Worm (Caenorhabditis elegans) whole organism, young adult: ENCODE data around the gene dlst-1.

ENCODE experiments used
- B0035.1 ChIP-seq: sonication (generic microtip); optimal IDR thresholded peaks from 2 replicates; lab custom pipeline; 2016; ENCODE audit warnings: missing genetic modification characterization, mild to moderate bottlenecking, missing compliant biosample characterization, missing genotype, missing genetic modification reagents
- B0261.1 ChIP-seq: sonication (generic microtip); optimal IDR thresholded peaks from 2 replicates; lab custom pipeline; 2016; ENCODE audit warnings: mild to moderate bottlenecking, missing genetic modification characterization, moderate library complexity, missing compliant biosample characterization
- F33H1.4 ChIP-seq: fragments of 200-800 bp; sonication (Bioruptor generic); IDR thresholded peaks from 2 replicates; pipeline ENCODE4 v1.3.6; 2022; ENCODE audit warnings: missing genetic modification reagents, missing genetic modification characterization, missing compliant biosample characterization
- F37B4.10 ChIP-seq: fragments of 200-800 bp; sonication (Bioruptor generic); IDR thresholded peaks from 2 replicates; pipeline ENCODE4 v1.3.6; 2022; ENCODE audit warnings: missing genetic modification characterization, missing compliant biosample characterization
- F39B2.1 ChIP-seq: fragments of 200-800 bp; sonication (Bioruptor generic); IDR thresholded peaks from 2 replicates; pipeline ENCODE4 v1.3.6; 2022; ENCODE audit warnings: missing genetic modification reagents, missing genetic modification characterization, missing compliant biosample characterization
- F52B5.7 ChIP-seq: sonication (generic microtip); optimal IDR thresholded peaks from 2 replicates; lab custom pipeline; 2016; ENCODE audit warnings: mild to moderate bottlenecking, missing genetic modification characterization, missing compliant biosample characterization
- F57C9.4 ChIP-seq: sonication (generic microtip); optimal IDR thresholded peaks from 2 replicates; lab custom pipeline; 2017; ENCODE audit warnings: mild to moderate bottlenecking, missing genetic modification characterization, missing compliant biosample characterization
- K11D2.4 ChIP-seq: fragments of 200-800 bp; sonication (Bioruptor generic); IDR thresholded peaks from 2 replicates; pipeline ENCODE4 v1.3.6; 2022; ENCODE audit warnings: missing genetic modification reagents, missing genetic modification characterization, missing compliant biosample characterization
- T07F8.4 ChIP-seq: sonication (generic microtip); optimal IDR thresholded peaks from 2 replicates; lab custom pipeline; 2016; ENCODE audit warnings: mild to moderate bottlenecking, missing genetic modification characterization, moderate library complexity, missing compliant biosample characterization
- Y53G8AR.9 ChIP-seq: fragments of 200-800 bp; sonication (Bioruptor generic); conservative IDR thresholded peaks from 2 replicates; pipeline ENCODE4 v1.3.6; 2022; ENCODE audit warnings: missing genetic modification reagents, missing genetic modification characterization, missing compliant biosample characterization
- Y56A3A.18 ChIP-seq: fragments of 200-800 bp; sonication (Bioruptor generic); IDR thresholded peaks from 2 replicates; pipeline ENCODE4 v1.3.6; 2022; ENCODE audit warnings: missing genetic modification reagents, missing genetic modification characterization, missing compliant biosample characterization
- atf-7 ChIP-seq: sonication (generic microtip); optimal IDR thresholded peaks from 2 replicates; lab custom pipeline; 2017; ENCODE audit warnings: mild to moderate bottlenecking, missing genetic modification characterization, missing compliant biosample characterization
- athp-1 ChIP-seq: sonication (generic microtip); optimal IDR thresholded peaks from 2 replicates; lab custom pipeline; 2017; ENCODE audit warnings: mild to moderate bottlenecking, missing genetic modification characterization, missing compliant biosample characterization
- attf-3 ChIP-seq: fragments of 200-800 bp; sonication (Bioruptor generic); conservative IDR thresholded peaks from 2 replicates; pipeline ENCODE4 v1.3.6; 2022; ENCODE audit warnings: missing genetic modification reagents, missing genetic modification characterization, missing compliant biosample characterization
- bed-1 ChIP-seq: fragments of 200-800 bp; sonication (Bioruptor generic); IDR thresholded peaks from 2 replicates; pipeline ENCODE4 v1.3.6; 2022; ENCODE audit warnings: missing genetic modification reagents, missing genetic modification characterization, missing compliant biosample characterization
- cebp-2 ChIP-seq: fragments of 200-800 bp; sonication (Bioruptor generic); IDR thresholded peaks from 2 replicates; pipeline ENCODE4 v1.3.6; 2022; ENCODE audit warnings: missing genetic modification characterization, missing compliant biosample characterization
- ceh-58 ChIP-seq: fragments of 200-800 bp; sonication (Bioruptor generic); IDR thresholded peaks from 2 replicates; pipeline ENCODE4 v1.3.6; 2022; ENCODE audit warnings: missing genetic modification characterization, missing compliant biosample characterization
- ceh-79 ChIP-seq: sonication (generic microtip); optimal IDR thresholded peaks from 2 replicates; lab custom pipeline; 2017; ENCODE audit warnings: mild to moderate bottlenecking, missing genetic modification characterization, missing compliant biosample characterization
- chd-7 ChIP-seq: sonication (generic microtip); optimal IDR thresholded peaks from 2 replicates; lab custom pipeline; 2016; ENCODE audit warnings: mild to moderate bottlenecking, missing genetic modification characterization, moderate library complexity, missing compliant biosample characterization
- die-1 ChIP-seq: sonication (generic microtip); optimal IDR thresholded peaks from 2 replicates; lab custom pipeline; 2016; ENCODE audit warnings: missing genotype, mild to moderate bottlenecking, missing genetic modification characterization, missing compliant biosample characterization
- dpff-1 ChIP-seq: sonication (generic microtip); optimal IDR thresholded peaks from 2 replicates; lab custom pipeline; 2017; ENCODE audit warnings: mild to moderate bottlenecking, missing genetic modification characterization, missing compliant biosample characterization
- ekl-4 ChIP-seq: fragments of 200-800 bp; sonication (Bioruptor generic); IDR thresholded peaks from 2 replicates; pipeline ENCODE4 v1.3.6; 2022; ENCODE audit warnings: missing genetic modification reagents, missing genetic modification characterization, missing compliant biosample characterization
- ets-4 ChIP-seq: fragments of 200-800 bp; sonication (Bioruptor generic); optimal IDR thresholded peaks from 2 replicates; lab custom pipeline; 2018; ENCODE audit warnings: mild to moderate bottlenecking, missing genetic modification characterization, missing compliant biosample characterization
- him-1 ChIP-seq: sonication (generic microtip); optimal IDR thresholded peaks from 2 replicates; lab custom pipeline; 2016; ENCODE audit warnings: missing genotype, missing genetic modification reagents, missing genetic modification characterization, missing compliant biosample characterization
- hlh-12 ChIP-seq: sonication (generic microtip); optimal IDR thresholded peaks from 2 replicates; lab custom pipeline; 2016; ENCODE audit warnings: missing genetic modification characterization, missing compliant biosample characterization
- hmg-1.2 ChIP-seq: fragments of 200-800 bp; sonication (Bioruptor generic); IDR thresholded peaks from 2 replicates; pipeline ENCODE4 v1.3.6; 2022; ENCODE audit warnings: missing genetic modification reagents, missing genetic modification characterization, missing compliant biosample characterization
- lin-40 ChIP-seq: sonication (generic microtip); optimal IDR thresholded peaks from 2 replicates; lab custom pipeline; 2016; ENCODE audit warnings: missing genetic modification characterization, mild to moderate bottlenecking, missing compliant biosample characterization, missing genotype, missing genetic modification reagents
- lin-54 ChIP-seq: fragments of 200-800 bp; sonication (Bioruptor generic); optimal IDR thresholded peaks from 2 replicates; lab custom pipeline; 2018; ENCODE audit warnings: mild to moderate bottlenecking, missing genetic modification characterization, missing compliant biosample characterization
- madf-10 ChIP-seq: sonication (generic microtip); optimal IDR thresholded peaks from 2 replicates; lab custom pipeline; 2016; ENCODE audit warnings: mild to moderate bottlenecking, missing genetic modification characterization, missing compliant biosample characterization
- madf-6 ChIP-seq: fragments of 200-800 bp; sonication (Bioruptor generic); IDR thresholded peaks from 2 replicates; pipeline ENCODE4 v1.3.6; 2022; ENCODE audit warnings: missing genetic modification reagents, missing genetic modification characterization, missing compliant biosample characterization
- mel-28 ChIP-seq: sonication (generic microtip); optimal IDR thresholded peaks from 2 replicates; lab custom pipeline; 2016; ENCODE audit warnings: borderline replicate concordance, mild to moderate bottlenecking, missing genetic modification characterization, missing compliant biosample characterization
- mes-4 ChIP-seq: sonication (generic microtip); optimal IDR thresholded peaks from 2 replicates; lab custom pipeline; 2016; ENCODE audit warnings: missing genotype, missing genetic modification characterization, missing compliant biosample characterization
- mxl-1 ChIP-seq: sonication (generic microtip); optimal IDR thresholded peaks from 2 replicates; lab custom pipeline; 2016; ENCODE audit warnings: missing genetic modification characterization, missing compliant biosample characterization
- nfya-2 ChIP-seq: fragments of 200-800 bp; sonication (Bioruptor generic); IDR thresholded peaks from 2 replicates; pipeline ENCODE4 v1.3.6; 2022; ENCODE audit warnings: missing genetic modification reagents, missing genetic modification characterization, missing compliant biosample characterization
- nhr-80 ChIP-seq: sonication (generic microtip); optimal IDR thresholded peaks from 2 replicates; lab custom pipeline; 2016; ENCODE audit warnings: missing genetic modification characterization, missing compliant biosample characterization
- pha-4 ChIP-seq: fragments of 150-350 bp; sonication (generic microtip); optimal IDR thresholded peaks from 2 replicates; lab custom pipeline; 2014; ENCODE audit warnings: missing biosample characterization, missing genetic modification reagents, missing genetic modification characterization
- rec-8 ChIP-seq, 2 experiments: sonication (generic microtip); optimal IDR thresholded peaks; 2 replicates each; lab custom pipeline; 2016; ENCODE audit warnings: mild to moderate bottlenecking in 2 of 2, missing genetic modification characterization in 2 of 2, missing genetic modification reagents in 2 of 2, missing genotype in 2 of 2, missing biosample characterization in 1 of 2, missing compliant biosample characterization in 1 of 2, moderate library complexity in 1 of 2
- snpc-1.1 ChIP-seq: sonication (generic microtip); optimal IDR thresholded peaks from 2 replicates; lab custom pipeline; 2017; ENCODE audit warnings: missing genetic modification characterization, mild to moderate bottlenecking, missing compliant biosample characterization, antibody characterized with exemption, moderate library complexity, missing genotype, missing genetic modification reagents; ENCODE audit not compliant: insufficient read depth
- snpc-3.4 ChIP-seq: sonication (generic microtip); optimal IDR thresholded peaks from 2 replicates; lab custom pipeline; 2017; ENCODE audit warnings: missing genetic modification characterization, mild to moderate bottlenecking, missing compliant biosample characterization, antibody characterized with exemption, moderate library complexity, missing genotype, missing genetic modification reagents
- somi-1 ChIP-seq: fragments of 200-800 bp; sonication (Bioruptor generic); optimal IDR thresholded peaks from 2 replicates; lab custom pipeline; 2018; ENCODE audit warnings: mild to moderate bottlenecking, missing genetic modification characterization, missing compliant biosample characterization
- tbp1 ChIP-seq: fragments of 200-800 bp; sonication (Bioruptor generic); optimal IDR thresholded peaks from 2 replicates; lab custom pipeline; 2018; ENCODE audit warnings: mild to moderate bottlenecking, missing genetic modification characterization, missing compliant biosample characterization
- tbx-9 ChIP-seq: sonication (generic microtip); optimal IDR thresholded peaks from 2 replicates; lab custom pipeline; 2016; ENCODE audit warnings: borderline replicate concordance, missing genetic modification characterization, inconsistent platforms, missing compliant biosample characterization
- unc-130 ChIP-seq: sonication (generic microtip); optimal IDR thresholded peaks from 2 replicates; lab custom pipeline; 2016; ENCODE audit warnings: missing genetic modification reagents, missing genetic modification characterization, missing compliant biosample characterization
- unc-62 ChIP-seq: fragments of 150-350 bp; optimal IDR thresholded peaks from 2 replicates; lab custom pipeline; 2014; ENCODE audit warnings: missing biosample characterization, missing genetic modification reagents, missing genetic modification characterization
- xnd-1 ChIP-seq: sonication (generic microtip); optimal IDR thresholded peaks from 2 replicates; lab custom pipeline; 2016; ENCODE audit warnings: missing genotype, missing genetic modification reagents, missing genetic modification characterization, missing compliant biosample characterization
- zfh-2 ChIP-seq: fragments of 200-800 bp; sonication (Bioruptor generic); conservative IDR thresholded peaks from 2 replicates; pipeline ENCODE4 v1.3.6; 2022; ENCODE audit warnings: missing genetic modification reagents, missing genetic modification characterization, missing compliant biosample characterization
- ztf-18 ChIP-seq: sonication (generic microtip); optimal IDR thresholded peaks from 2 replicates; lab custom pipeline; 2016; ENCODE audit warnings: missing genotype, mild to moderate bottlenecking, missing genetic modification characterization, missing compliant biosample characterization
- ztf-22 ChIP-seq: fragments of 200-800 bp; sonication (Bioruptor generic); optimal IDR thresholded peaks from 2 replicates; lab custom pipeline; 2018; ENCODE audit warnings: mild to moderate bottlenecking, missing genetic modification characterization, moderate library complexity, missing compliant biosample characterization
- ztf-26 ChIP-seq: sonication (generic microtip); optimal IDR thresholded peaks from 2 replicates; lab custom pipeline; 2017; ENCODE audit warnings: missing genetic modification characterization, missing compliant biosample characterization

dlst-1 gene

DNA sequence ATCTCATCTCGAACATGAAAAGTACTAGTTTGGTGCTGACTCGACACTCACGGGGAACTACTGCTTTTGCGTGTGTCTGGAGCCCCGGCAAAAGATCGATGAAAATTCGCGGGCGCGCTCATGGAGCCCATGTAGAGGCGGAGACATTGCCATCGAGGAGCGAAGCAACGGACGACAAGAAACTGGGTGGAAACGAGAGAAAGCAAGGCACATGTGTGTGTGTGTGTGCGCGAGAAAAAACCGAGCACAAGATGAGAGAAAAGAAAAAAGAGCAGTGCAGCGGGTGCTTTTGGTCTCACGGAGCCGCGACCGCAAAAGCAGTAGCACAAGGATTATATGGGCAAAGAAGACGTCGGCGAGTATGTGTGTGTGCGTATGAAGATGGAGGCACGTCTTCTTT, 50.1 kb downstream of the dlst-1 start (continued):
- TF ChIP-seq unc-130 (no peak), rec-8 (tag; optimal IDR thresholded peaks at IDR 0.05; lab: Kevin White, UChicago) (no peak), F52B5.7 (no peak), bed-1 (GFP tag; lab: Robert Waterston, UW) (no peak), chd-7 (tag; lab: Kevin White, UChicago) (peak; percentile 32), tbx-9 (no peak), mel-28 (tag; lab: Kevin White, UChicago) (no peak), ztf-26 (tag; lab: Kevin White, UChicago) (no peak), Y53G8AR.9 (no peak), T07F8.4 (tag; lab: Kevin White, UChicago) (no peak), madf-10 (no peak), somi-1 (GFP tag; lab: Kevin White, UChicago) (peak; percentile 11), cebp-2 (GFP tag; lab: Robert Waterston, UW) (no peak), unc-62 (GFP tag; lab: Kevin White, UChicago) (no peak), B0035.1 (no peak), ceh-79 (tag; lab: Kevin White, UChicago) (no peak), dpff-1 (tag; lab: Kevin White, UChicago) (no peak), pha-4 (no peak), hlh-12 (no peak), ceh-58 (GFP tag; lab: Robert Waterston, UW) (no peak), ztf-18 (tag; lab: Kevin White, UChicago) (no peak), zfh-2 (peak; percentile 91), mes-4 (tag; lab: Kevin White, UChicago) (no peak), B0261.1 (tag; lab: Kevin White, UChicago) (no peak), him-1 (tag; lab: Kevin White, UChicago) (no peak)

DNA sequence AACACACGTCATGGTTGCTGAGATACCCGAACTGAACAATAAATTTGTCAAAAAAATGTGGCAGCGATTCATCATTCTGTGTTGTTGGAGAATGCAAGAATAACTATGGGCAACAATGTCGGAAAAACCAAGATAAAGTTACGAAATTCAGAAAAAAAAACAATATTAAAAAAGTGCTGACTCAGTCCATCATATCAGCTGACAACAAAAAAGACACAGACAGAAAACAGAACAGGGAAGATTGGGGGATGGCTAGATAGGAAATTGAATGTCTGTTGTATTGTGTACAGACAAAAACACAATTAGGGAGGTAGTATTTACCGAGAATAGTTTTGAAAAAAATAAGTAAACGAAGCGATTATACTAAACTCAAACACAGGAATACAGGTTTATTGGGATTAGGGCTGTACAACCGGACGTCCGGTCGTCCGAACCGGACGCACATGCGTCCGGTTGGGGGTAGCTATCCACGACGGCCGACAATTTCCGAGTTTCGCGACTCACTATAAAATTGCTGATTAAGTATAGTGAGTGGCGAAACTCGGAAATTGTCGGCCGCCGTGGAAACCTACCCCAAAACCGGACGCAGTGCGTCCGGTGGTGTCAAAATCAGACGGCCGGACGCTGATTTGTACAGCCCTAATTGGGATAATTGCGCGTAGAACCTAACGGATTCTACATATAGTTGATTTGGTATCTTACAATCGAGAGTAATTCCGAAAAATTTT, 51.2 kb downstream of the dlst-1 start:
- TF ChIP-seq ekl-4 (no peak), unc-130 (no peak), lin-54 (GFP tag; lab: Kevin White, UChicago) (no peak), attf-3 (GFP tag; lab: Robert Waterston, UW) (no peak), nhr-80 (tag; lab: Kevin White, UChicago) (peak; percentile 12), K11D2.4 (no peak), F37B4.10 (GFP tag; lab: Robert Waterston, UW) (no peak), F57C9.4 (tag; lab: Kevin White, UChicago) (no peak), F33H1.4 (GFP tag; lab: Robert Waterston, UW) (no peak), die-1 (tag; lab: Kevin White, UChicago) (no peak), nfya-2 (GFP tag; lab: Robert Waterston, UW) (no peak), ets-4 (no peak), lin-40 (tag; lab: Kevin White, UChicago) (no peak), mxl-1 (no peak), athp-1 (tag; lab: Kevin White, UChicago) (no peak), xnd-1 (tag; lab: Kevin White, UChicago) (peak; percentile 22), dpff-1 (tag; lab: Kevin White, UChicago) (no peak), Y56A3A.18 (GFP tag; lab: Robert Waterston, UW) (no peak), madf-6 (GFP tag; lab: Robert Waterston, UW) (no peak), chd-7 (tag; lab: Kevin White, UChicago) (no peak), snpc-3.4 (tag; lab: Kevin White, UChicago) (peak; percentile 56), ztf-22 (GFP tag; lab: Kevin White, UChicago) (no peak), hmg-1.2 (GFP tag; lab: Robert Waterston, UW) (peak; percentile 49), snpc-1.1 (tag; lab: Kevin White, UChicago) (peak; percentile 87), tbp1 (no peak), atf-7 (no peak), F39B2.1 (GFP tag; lab: Robert Waterston, UW) (no peak), zfh-2 (no peak)
